Fruit fly (Drosophila melanogaster) whole organism, embryonic: ENCODE data around the gene CG33281.
A peak's percentile ranks its signal among the peaks of the same experiment; 100 is the strongest.

Source experiments
- Antp ChIP-seq: fragments of 200-800 bp; sonication (Bioruptor generic); optimal IDR thresholded peaks from 3 replicates; lab custom pipeline; 2016; ENCODE audit warnings: missing biosample characterization, missing genetic modification characterization
- Atf6 ChIP-seq: fragments of 200-800 bp; sonication (Bioruptor generic); IDR thresholded peaks from 2 replicates; pipeline ENCODE4 v1.3.6; 2022; ENCODE audit warnings: missing biosample characterization, missing genetic modification characterization
- B-H1 ChIP-seq: fragments of 200-800 bp; sonication (Bioruptor generic); IDR thresholded peaks from 3 replicates; pipeline ENCODE4 v1.3.6; 2022; ENCODE audit warnings: missing biosample characterization, missing genetic modification characterization
- Bdp1 ChIP-seq: fragments of 200-800 bp; sonication (Bioruptor generic); optimal IDR thresholded peaks from 3 replicates; lab custom pipeline; 2016; ENCODE audit warnings: missing biosample characterization, missing genetic modification characterization
- CG10366 ChIP-seq: fragments of 200-800 bp; sonication (Bioruptor generic); IDR thresholded peaks from 2 replicates; pipeline ENCODE4 v1.3.6; 2022; ENCODE audit warnings: missing biosample characterization, missing genetic modification characterization
- CG10654 ChIP-seq: fragments of 200-800 bp; sonication (Bioruptor generic); optimal IDR thresholded peaks from 2 replicates; lab custom pipeline; 2016; ENCODE audit warnings: missing biosample characterization, missing genetic modification characterization
- CG10979 ChIP-seq: fragments of 200-800 bp; sonication (Bioruptor generic); optimal IDR thresholded peaks from 2 replicates; lab custom pipeline; 2018; ENCODE audit warnings: missing biosample characterization, mild to moderate bottlenecking, missing genetic modification characterization, moderate library complexity
- CG11247 ChIP-seq: fragments of 200-800 bp; sonication (Bioruptor generic); IDR thresholded peaks from 2 replicates; pipeline ENCODE4 v1.3.6; 2022; ENCODE audit warnings: missing biosample characterization, missing genetic modification characterization
- CG11398 ChIP-seq: fragments of 200-800 bp; sonication (Bioruptor generic); optimal IDR thresholded peaks from 2 replicates; lab custom pipeline; 2016; ENCODE audit warnings: missing biosample characterization, missing genetic modification characterization
- CG1603 ChIP-seq: fragments of 200-800 bp; sonication (Bioruptor generic); optimal IDR thresholded peaks from 2 replicates; lab custom pipeline; 2019; ENCODE audit warnings: missing biosample characterization, mild to moderate bottlenecking, missing genetic modification characterization, moderate library complexity
- CG17612 ChIP-seq: fragments of 200-800 bp; sonication (Bioruptor generic); IDR thresholded peaks from 2 replicates; pipeline ENCODE4 v1.3.6; 2022; ENCODE audit warnings: missing biosample characterization, missing genetic modification characterization
- CG17802 ChIP-seq: fragments of 200-800 bp; sonication (Bioruptor generic); optimal IDR thresholded peaks from 2 replicates; lab custom pipeline; 2018; ENCODE audit warnings: missing biosample characterization, mild to moderate bottlenecking, missing genetic modification characterization, moderate library complexity
- CG18599 ChIP-seq: fragments of 200-800 bp; sonication (Bioruptor generic); optimal IDR thresholded peaks from 3 replicates; lab custom pipeline; 2017; ENCODE audit warnings: missing biosample characterization, missing genetic modification characterization, mild to moderate bottlenecking, moderate library complexity, missing genetic modification reagents
- CG2199 ChIP-seq: fragments of 200-800 bp; sonication (Bioruptor generic); IDR thresholded peaks from 3 replicates; pipeline ENCODE4 v1.3.6; 2022; ENCODE audit warnings: missing biosample characterization, missing genetic modification characterization
- CG30403 ChIP-seq: fragments of 200-800 bp; sonication (Bioruptor generic); optimal IDR thresholded peaks from 3 replicates; lab custom pipeline; 2016; ENCODE audit warnings: missing biosample characterization, missing genetic modification characterization
- CG31365 ChIP-seq: fragments of 200-800 bp; sonication (Bioruptor generic); optimal IDR thresholded peaks from 2 replicates; lab custom pipeline; 2018; ENCODE audit warnings: missing biosample characterization, mild to moderate bottlenecking, missing genetic modification characterization
- CG3163 ChIP-seq: fragments of 200-800 bp; sonication (Bioruptor generic); optimal IDR thresholded peaks from 3 replicates; lab custom pipeline; 2016; ENCODE audit warnings: missing biosample characterization, missing genetic modification characterization
- CG33557 ChIP-seq: fragments of 200-800 bp; sonication (Bioruptor generic); optimal IDR thresholded peaks from 2 replicates; lab custom pipeline; 2019; ENCODE audit warnings: missing biosample characterization, mild to moderate bottlenecking, missing genetic modification characterization, moderate library complexity
- CG34376 ChIP-seq: fragments of 200-800 bp; sonication (Bioruptor generic); optimal IDR thresholded peaks from 2 replicates; lab custom pipeline; 2018; ENCODE audit warnings: missing biosample characterization, mild to moderate bottlenecking, missing genetic modification characterization
- CG6272 ChIP-seq: fragments of 200-800 bp; sonication (Bioruptor generic); IDR thresholded peaks from 2 replicates; pipeline ENCODE4 v1.3.6; 2022; ENCODE audit warnings: missing biosample characterization, missing genetic modification characterization
- CG9932 ChIP-seq: fragments of 200-800 bp; sonication (Bioruptor generic); IDR thresholded peaks from 2 replicates; pipeline ENCODE4 v1.3.6; 2022; ENCODE audit warnings: missing biosample characterization, missing genetic modification characterization
- CTCF ChIP-seq: fragments of 200-800 bp; sonication (Bioruptor generic); optimal IDR thresholded peaks from 2 replicates; lab custom pipeline; 2017; ENCODE audit warnings: missing biosample characterization, mild to moderate bottlenecking, missing genetic modification characterization, moderate library complexity
- Doc2 ChIP-seq: fragments of 200-800 bp; sonication (Bioruptor generic); IDR thresholded peaks from 2 replicates; pipeline ENCODE4 v1.3.6; 2022; ENCODE audit warnings: missing biosample characterization, missing genetic modification characterization
- Ets65A ChIP-seq: fragments of 200-800 bp; sonication (Bioruptor generic); peaks from one replicate; lab custom pipeline; 2016; ENCODE audit warnings: missing biosample characterization, missing genetic modification characterization
- H15 ChIP-seq: fragments of 200-800 bp; sonication (Bioruptor generic); IDR thresholded peaks from 3 replicates; pipeline ENCODE4 v1.3.6; 2022; ENCODE audit warnings: missing biosample characterization, missing genetic modification characterization
- H2.0 ChIP-seq: fragments of 200-800 bp; sonication (Bioruptor generic); IDR thresholded peaks from 2 replicates; pipeline ENCODE4 v1.3.6; 2022; ENCODE audit warnings: missing biosample characterization, missing genetic modification characterization
- Lhr ChIP-seq: fragments of 200-800 bp; sonication (Bioruptor generic); optimal IDR thresholded peaks from 3 replicates; lab custom pipeline; 2017; ENCODE audit warnings: mild to moderate bottlenecking, missing biosample characterization, missing genetic modification reagents, missing genetic modification characterization
- NC2α ChIP-seq: fragments of 200-800 bp; sonication (Bioruptor generic); optimal IDR thresholded peaks from 2 replicates; lab custom pipeline; 2016; ENCODE audit warnings: missing biosample characterization, missing genetic modification characterization
- Neu2 ChIP-seq: fragments of 200-800 bp; sonication (Bioruptor generic); optimal IDR thresholded peaks from 3 replicates; lab custom pipeline; 2016; ENCODE audit warnings: missing biosample characterization, missing genetic modification characterization, borderline replicate concordance
- Pdp1 ChIP-seq, 2 experiments: fragments of 200-800 bp; sonication (Bioruptor generic); optimal IDR thresholded peaks; 3 replicates each; lab custom pipeline; 2016; ENCODE audit warnings: missing biosample characterization in 2 of 2, missing genetic modification characterization in 2 of 2, mild to moderate bottlenecking in 1 of 2, moderate library complexity in 1 of 2
- Rfx ChIP-seq: fragments of 200-800 bp; sonication (Bioruptor generic); IDR thresholded peaks from 2 replicates; pipeline ENCODE4 v1.3.6; 2022; ENCODE audit warnings: missing biosample characterization, missing genetic modification characterization
- TFAM ChIP-seq: fragments of 200-800 bp; sonication (Bioruptor generic); optimal IDR thresholded peaks from 2 replicates; lab custom pipeline; 2017; ENCODE audit warnings: missing biosample characterization, missing genetic modification characterization, inconsistent platforms
- Tbp ChIP-seq: fragments of >200 bp; optimal IDR thresholded peaks from 2 replicates; lab custom pipeline; 2018; ENCODE audit warnings: missing biosample characterization, missing genetic modification characterization
- Trl ChIP-seq, 3 experiments: fragments of >200 bp in 2 of 3; fragments of 200-800 bp in 1 of 3; sonication (Bioruptor generic) in 1 of 3; optimal IDR thresholded peaks; 2 replicates in 1 of 3; 3 replicates in 2 of 3; lab custom pipeline; 2016 to 2017; ENCODE audit warnings: missing biosample characterization in 1 of 3, missing genetic modification characterization in 1 of 3
- dimm ChIP-seq: fragments of 200-800 bp; sonication (Bioruptor generic); IDR thresholded peaks from 2 replicates; pipeline ENCODE4 v1.3.6; 2022; ENCODE audit warnings: missing biosample characterization, missing genetic modification characterization
- dmrt11E ChIP-seq: fragments of 200-800 bp; sonication (Bioruptor generic); optimal IDR thresholded peaks from 3 replicates; lab custom pipeline; 2018; ENCODE audit warnings: missing biosample characterization, mild to moderate bottlenecking, missing genetic modification characterization, moderate library complexity
- fd96Cb ChIP-seq: fragments of 200-800 bp; sonication (Bioruptor generic); optimal IDR thresholded peaks from 2 replicates; lab custom pipeline; 2018; ENCODE audit warnings: missing biosample characterization, mild to moderate bottlenecking, missing genetic modification characterization, moderate library complexity
- fru ChIP-seq: fragments of >200 bp; optimal IDR thresholded peaks from 2 replicates; lab custom pipeline; 2017
- gce ChIP-seq: fragments of 200-800 bp; sonication (Bioruptor generic); IDR thresholded peaks from 3 replicates; pipeline ENCODE4 v1.3.6; 2022; ENCODE audit warnings: missing biosample characterization, missing genetic modification characterization
- hb ChIP-seq: fragments of 200-800 bp; sonication (Bioruptor generic); IDR thresholded peaks from 3 replicates; pipeline ENCODE4 v1.3.6; 2022; ENCODE audit warnings: missing biosample characterization, missing genetic modification characterization; ENCODE audit not compliant: partially characterized antibody
- ken ChIP-seq: fragments of 200-800 bp; sonication (Bioruptor generic); IDR thresholded peaks from 3 replicates; pipeline ENCODE4 v1.3.6; 2022; ENCODE audit warnings: missing biosample characterization, missing genetic modification characterization
- onecut ChIP-seq: fragments of 200-800 bp; sonication (Bioruptor generic); IDR thresholded peaks from 2 replicates; pipeline ENCODE4 v1.3.6; 2022; ENCODE audit warnings: missing biosample characterization, missing genetic modification characterization
- repo ChIP-seq: fragments of 200-800 bp; sonication (Bioruptor generic); optimal IDR thresholded peaks from 2 replicates; lab custom pipeline; 2016; ENCODE audit warnings: missing biosample characterization, missing genetic modification characterization
- seq ChIP-seq: fragments of 200-800 bp; sonication (Bioruptor generic); IDR thresholded peaks from 2 replicates; pipeline ENCODE4 v1.3.6; 2022; ENCODE audit warnings: missing biosample characterization, missing genetic modification characterization
- so ChIP-seq: fragments of 200-800 bp; sonication (Bioruptor generic); IDR thresholded peaks from 3 replicates; pipeline ENCODE4 v1.3.6; 2022; ENCODE audit warnings: missing biosample characterization, missing genetic modification characterization
- sqz ChIP-seq: fragments of 200-800 bp; sonication (Bioruptor generic); optimal IDR thresholded peaks from 3 replicates; lab custom pipeline; 2018; ENCODE audit warnings: missing biosample characterization, mild to moderate bottlenecking, missing genetic modification characterization
- sr ChIP-seq: fragments of 200-800 bp; sonication (Bioruptor generic); IDR thresholded peaks from 3 replicates; pipeline ENCODE4 v1.3.6; 2022; ENCODE audit warnings: missing biosample characterization, missing genetic modification characterization
- ssp ChIP-seq: fragments of 200-800 bp; sonication (Bioruptor generic); IDR thresholded peaks from 2 replicates; pipeline ENCODE4 v1.3.6; 2022; ENCODE audit warnings: missing biosample characterization, missing genetic modification characterization
- toy ChIP-seq: fragments of 200-800 bp; sonication (Bioruptor generic); IDR thresholded peaks from 2 replicates; pipeline ENCODE4 v1.3.6; 2022; ENCODE audit warnings: missing biosample characterization, missing genetic modification characterization
- unc-4 ChIP-seq: fragments of 200-800 bp; sonication (Bioruptor generic); IDR thresholded peaks from 2 replicates; pipeline ENCODE4 v1.3.6; 2022; ENCODE audit warnings: missing biosample characterization, missing genetic modification characterization; ENCODE audit not compliant: partially characterized antibody

The CG33281 gene

dm6 chr2L:3302958-3303842, 20.8 kb upstream of the CG33281 start, which contains the start of gene CG9663 (continued):
- TF ChIP-seq unc-4 (no peak), TFAM (GFP tag; lab: Kevin White, UChicago) (no peak), seq (GFP tag; lab: Robert Waterston, UW) (peak; percentile 88; the same call in 1 of the 2 replicates), sr (GFP tag; lab: Robert Waterston, UW) (peak; percentile 92), CG17802 (tag; lab: Kevin White, UChicago) (no peak), NC2α (GFP tag; lab: Kevin White, UChicago) (no peak), dmrt11E (no peak), Trl (optimal IDR thresholded peaks at IDR 0.05; lab: Kevin White, UChicago) (peak; percentile 88 to 89), Trl (GFP tag; optimal IDR thresholded peaks at IDR 0.05; lab: Kevin White, UChicago) (peak; percentile 71), gce (no peak), CG6272 (GFP tag; lab: Robert Waterston, UW) (no peak), CG10979 (tag; lab: Kevin White, UChicago) (peak; percentile 5), ken (GFP tag; lab: Robert Waterston, UW) (no peak), Tbp (GFP tag; lab: Kevin White, UChicago) (no peak), CG33557 (GFP tag; lab: Kevin White, UChicago) (no peak), H15 (GFP tag; lab: Robert Waterston, UW) (no peak), Doc2 (GFP tag; lab: Robert Waterston, UW) (no peak), fd96Cb (tag; lab: Kevin White, UChicago) (no peak), Bdp1 (GFP tag; lab: Kevin White, UChicago) (no peak), CG9932 (GFP tag; lab: Robert Waterston, UW) (peak; percentile 51; the same call in 1 of the 2 replicates), CG17612 (no peak), Rfx (peak; percentile 52), CG34376 (peak; percentile 68), Atf6 (GFP tag; lab: Robert Waterston, UW) (peak; percentile 14; the same call in 1 of the 2 replicates), ssp (GFP tag; lab: Robert Waterston, UW) (no peak), CG18599 (GFP tag; lab: Kevin White, UChicago) (peak; percentile 59), CG3163 (GFP tag; lab: Kevin White, UChicago) (peak; percentile 22), B-H1 (peak; percentile 28; the same call in 1 of the 3 replicates), Ets65A (GFP tag; lab: Kevin White, UChicago) (no peak), CG10654 (GFP tag; lab: Kevin White, UChicago) (no peak), CG11247 (GFP tag; lab: Robert Waterston, UW) (0 out of 2 replicates have a peak, but pooled peaks have one; percentile 10), Antp (GFP tag; lab: Kevin White, UChicago) (peak; percentile 7), so (GFP tag; lab: Robert Waterston, UW) (peak; percentile 42; the same call in 1 of the 3 replicates), hb (GFP tag; lab: Robert Waterston, UW) (no peak), CG31365 (no peak), CG30403 (GFP tag; lab: Kevin White, UChicago) (no peak), onecut (peak; percentile 48), CTCF (GFP tag; lab: Kevin White, UChicago) (no peak), CG1603 (tag; lab: Kevin White, UChicago) (peak; percentile 57), repo (no peak), H2.0 (GFP tag; lab: Robert Waterston, UW) (no peak), sqz (peak; percentile 100), CG2199 (peak; percentile 88; the same call in 2 of the 3 replicates), CG11398 (no peak), Pdp1 (GFP tag; optimal IDR thresholded peaks at IDR 0.05; lab: Kevin White, UChicago) (peak in 1 of 2 experiments; percentile 50), toy (GFP tag; lab: Robert Waterston, UW) (no peak), CG10366 (GFP tag; lab: Robert Waterston, UW) (no peak; the same call in 1 of the 2 replicates), Neu2 (GFP tag; lab: Kevin White, UChicago) (no peak), dimm (GFP tag; lab: Robert Waterston, UW) (no peak), Lhr (GFP tag; lab: Kevin White, UChicago) (peak; percentile 57), fru (lab: Kevin White, UChicago) (no peak)
